Worm (Caenorhabditis elegans) whole organism, dauer: Measurements from ENCODE around the gene Y53C12B.1.
"Not testable (repeated sequence)": the region's sequence is repeated elsewhere in the genome, so short reads cannot be mapped to it uniquely, and the experiment has no call there.

Experiments
- unc-62 ChIP-seq: sonication (generic microtip); optimal IDR thresholded peaks from 2 replicates; lab custom pipeline; 2017; ENCODE audit warnings: missing biosample characterization, missing genetic modification reagents, missing genetic modification characterization

Gene Y53C12B.1

ce11 chrII:9755425-9755824, 9.5 kb upstream of the Y53C12B.1 start:
- no peak for TF ChIP-seq unc-62 (GFP tag; lab: Kevin White, UChicago)

- TF ChIP-seq unc-62 (GFP tag; lab: Kevin White, UChicago): no peak
Observed at ce11 chrII:9753730-9754129, 7.9 kb upstream of the Y53C12B.1 start, which contains the start of gene ZK1321.1. Gene ZK1321.1 (plus strand): TSS chrII:9754030.

ce11 chrII:9753056-9753455, 7.2 kb upstream of the Y53C12B.1 start, which contains the start of gene Y53C12B.7:
Gene Y53C12B.7 (minus strand): TSS chrII:9753218.
- TF ChIP-seq unc-62 (GFP tag; lab: Kevin White, UChicago): no peak

ce11 chrII:9752278-9752677, 6.4 kb upstream of the Y53C12B.1 start:
- no peak for TF ChIP-seq unc-62 (GFP tag; lab: Kevin White, UChicago)

DNA sequence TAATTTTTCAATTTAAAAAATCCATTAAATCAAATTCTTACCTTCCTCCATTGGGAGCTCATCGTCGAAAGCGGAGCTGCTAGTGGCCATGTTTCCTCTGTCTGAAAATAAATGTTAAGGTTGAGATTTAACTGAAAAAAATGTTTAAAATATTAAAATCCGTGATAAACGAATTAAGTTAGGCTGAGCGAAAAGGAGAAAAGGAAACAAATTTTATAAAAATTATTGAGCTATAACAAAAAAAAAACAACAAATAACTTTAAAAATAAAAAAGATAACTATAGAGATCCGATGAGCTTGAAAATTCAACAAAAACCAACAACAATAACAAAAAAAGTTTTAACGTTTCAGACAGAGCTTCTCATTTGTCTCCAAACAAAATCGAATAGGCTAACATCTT, 3.1 kb downstream of the Y53C12B.1 start, which contains the start of gene pno-1:
Gene pno-1, minus strand, starts transcription at position 101 of the 400 bp plus-strand sequence.
- TF ChIP-seq unc-62 (GFP tag; lab: Kevin White, UChicago): no peak

DNA sequence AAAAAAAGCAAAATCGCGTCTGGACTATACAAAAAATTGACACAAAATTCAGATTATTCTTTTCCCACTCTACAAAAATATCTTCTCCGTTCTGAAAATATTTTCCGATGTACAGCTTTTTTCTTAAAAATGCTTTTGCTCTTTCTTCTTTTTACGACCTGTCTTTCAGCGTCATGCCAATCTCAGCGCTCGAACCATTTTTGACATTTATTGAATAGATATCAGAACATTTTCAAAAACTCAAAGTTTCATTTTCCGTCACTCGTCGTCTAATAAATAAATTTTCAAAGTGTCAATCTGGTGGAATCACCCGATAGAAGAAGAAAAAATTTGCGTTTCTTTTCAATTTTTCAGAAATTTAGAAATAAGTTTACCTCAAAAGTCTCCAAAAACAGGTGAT, 4.5 kb downstream of the Y53C12B.1 start:
- TF ChIP-seq unc-62 (GFP tag; lab: Kevin White, UChicago): no peak

- no peak for TF ChIP-seq unc-62 (GFP tag; lab: Kevin White, UChicago)
Observed at ce11 chrII:9740552-9740951, 5.3 kb downstream of the Y53C12B.1 start.

DNA sequence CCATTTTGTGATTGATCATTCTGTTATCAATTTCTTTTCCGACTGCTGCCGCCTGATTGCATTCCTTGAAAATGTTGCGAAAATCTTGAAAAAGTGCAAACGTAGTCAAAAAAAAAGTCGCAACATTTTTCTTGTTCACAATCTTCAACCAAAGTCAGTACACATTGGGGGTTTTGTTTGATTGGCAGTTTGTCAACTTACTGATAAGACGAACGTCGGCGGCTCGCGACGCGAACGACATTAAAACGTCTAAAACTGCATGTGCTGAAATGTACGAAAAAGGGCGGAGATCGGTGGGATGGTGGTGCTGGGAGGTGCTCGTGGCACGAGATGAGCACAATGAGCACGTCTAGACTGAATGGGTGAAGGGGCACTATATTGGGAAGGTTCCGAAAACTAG, 7.1 kb downstream of the Y53C12B.1 start:
- no peak for TF ChIP-seq unc-62 (GFP tag; lab: Kevin White, UChicago)

ce11 chrII:9735785-9736184, 10.1 kb downstream of the Y53C12B.1 start:
- TF ChIP-seq unc-62 (GFP tag; lab: Kevin White, UChicago): no peak

ce11 chrII:9731810-9732209, 14.1 kb downstream of the Y53C12B.1 start, which contains the start of gene mab-3:
Gene mab-3 (plus strand): TSS chrII:9732137.
- not testable (repeated sequence) for TF ChIP-seq unc-62 (GFP tag; lab: Kevin White, UChicago)

- TF ChIP-seq unc-62 (GFP tag; lab: Kevin White, UChicago): no peak
Observed at ce11 chrII:9729866-9730265, 16.0 kb downstream of the Y53C12B.1 start.

ce11 chrII:9729196-9729595, 16.7 kb downstream of the Y53C12B.1 start:
- TF ChIP-seq unc-62 (GFP tag; lab: Kevin White, UChicago): no peak

ce11 chrII:9728506-9728905, 17.4 kb downstream of the Y53C12B.1 start:
- no peak for TF ChIP-seq unc-62 (GFP tag; lab: Kevin White, UChicago)

- no peak for TF ChIP-seq unc-62 (GFP tag; lab: Kevin White, UChicago)
Observed at ce11 chrII:9727192-9727699, 18.6 kb downstream of the Y53C12B.1 start.

DNA sequence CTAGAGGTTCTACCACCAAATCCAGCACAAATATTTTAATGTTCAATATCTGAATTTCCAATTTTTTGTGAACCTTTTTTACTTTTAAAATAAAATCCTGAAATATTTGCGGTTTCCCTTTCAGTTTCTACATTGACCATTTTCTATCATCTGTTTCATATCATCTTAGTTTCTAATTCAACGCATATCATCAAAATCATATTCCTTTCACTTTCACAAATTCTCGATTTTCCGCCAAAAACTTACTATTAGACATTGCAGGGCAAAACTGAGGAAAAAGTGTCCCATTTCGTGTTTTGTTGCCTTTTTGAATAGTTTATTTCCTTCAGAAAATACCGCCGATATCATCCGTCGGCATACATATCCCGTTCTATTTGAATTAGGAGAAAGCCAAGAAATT, 20.8 kb downstream of the Y53C12B.1 start:
- no peak for TF ChIP-seq unc-62 (GFP tag; lab: Kevin White, UChicago)

- TF ChIP-seq unc-62 (GFP tag; lab: Kevin White, UChicago): no peak
Observed at ce11 chrII:9724464-9724863, 21.4 kb downstream of the Y53C12B.1 start, which contains the start of gene cutl-2. Gene cutl-2 (minus strand): TSS chrII:9724673.

DNA sequence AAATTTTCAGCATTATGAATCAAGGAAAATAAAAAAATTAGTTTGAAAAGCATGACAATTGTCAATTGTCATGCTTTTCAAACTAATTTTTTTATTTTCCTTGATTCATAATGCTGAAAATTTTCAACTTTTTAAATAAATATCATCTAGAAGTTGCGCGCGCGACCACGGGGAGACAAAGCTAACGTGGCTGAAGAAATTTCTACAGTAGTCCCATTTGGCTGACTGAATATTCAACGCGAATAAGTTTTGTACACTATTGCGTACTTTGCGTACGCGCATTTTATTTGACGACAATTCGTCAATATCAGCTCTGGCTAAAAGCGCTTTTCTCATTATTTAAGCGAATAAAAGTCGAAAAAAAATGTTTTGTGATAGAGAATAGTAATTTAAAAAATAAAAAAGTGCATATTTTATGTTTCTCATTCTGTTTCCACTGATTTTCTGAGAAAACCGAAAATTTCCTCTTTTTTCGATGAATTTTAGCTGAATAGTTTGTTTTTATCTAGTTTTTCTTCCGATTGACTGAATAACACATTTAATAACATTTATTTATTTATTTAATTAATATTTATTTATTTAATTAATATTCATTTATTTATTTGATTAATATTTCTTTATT, 27.1 kb downstream of the Y53C12B.1 start, which contains the start of gene Y53C12A.11:
Gene Y53C12A.11, minus strand, starts transcription at position 68 of the 622 bp plus-strand sequence.
- not testable (repeated sequence) for TF ChIP-seq unc-62 (GFP tag; lab: Kevin White, UChicago)
